Fruit fly (Drosophila melanogaster) whole organism, embryonic: Measurements from ENCODE around the gene CG33927.

ENCODE experiments used
- Bteb2 ChIP-seq: fragments of 200-800 bp; sonication (Bioruptor generic); optimal IDR thresholded peaks from 2 replicates; lab custom pipeline; 2016; ENCODE audit warnings: missing biosample characterization, missing genetic modification characterization
- CG10209 ChIP-seq: fragments of 200-800 bp; sonication (Bioruptor generic); optimal IDR thresholded peaks from 3 replicates; lab custom pipeline; 2017; ENCODE audit warnings: missing biosample characterization, mild to moderate bottlenecking, missing genetic modification characterization, missing genetic modification reagents
- CG11085 ChIP-seq: fragments of 200-800 bp; sonication (Bioruptor generic); IDR thresholded peaks from 2 replicates; pipeline ENCODE4 v1.3.6; 2022; ENCODE audit warnings: missing biosample characterization, missing genetic modification characterization
- CG11695 ChIP-seq: fragments of 200-800 bp; sonication (Bioruptor generic); IDR thresholded peaks from 3 replicates; pipeline ENCODE4 v1.3.6; 2022; ENCODE audit warnings: missing biosample characterization, missing genetic modification characterization
- CG12219 ChIP-seq: fragments of 200-800 bp; sonication (Bioruptor generic); optimal IDR thresholded peaks from 3 replicates; lab custom pipeline; 2018; ENCODE audit warnings: missing biosample characterization, mild to moderate bottlenecking, missing genetic modification characterization
- CG12299 ChIP-seq: fragments of 200-800 bp; sonication (Bioruptor generic); optimal IDR thresholded peaks from 2 replicates; lab custom pipeline; 2018; ENCODE audit warnings: missing biosample characterization, mild to moderate bottlenecking, missing genetic modification characterization
- CG12659 ChIP-seq: fragments of 200-800 bp; sonication (Bioruptor generic); optimal IDR thresholded peaks from 3 replicates; lab custom pipeline; 2017; ENCODE audit warnings: mild to moderate bottlenecking, missing biosample characterization, missing genetic modification reagents, missing genetic modification characterization
- CG13123 ChIP-seq: fragments of 200-800 bp; sonication (Bioruptor generic); optimal IDR thresholded peaks from 2 replicates; lab custom pipeline; 2016; ENCODE audit warnings: missing biosample characterization, missing genetic modification characterization
- CG13775 ChIP-seq: fragments of 200-800 bp; sonication (Bioruptor generic); optimal IDR thresholded peaks from 3 replicates; lab custom pipeline; 2017; ENCODE audit warnings: missing biosample characterization, mild to moderate bottlenecking, missing genetic modification characterization
- CG14860 ChIP-seq: fragments of 200-800 bp; sonication (Bioruptor generic); IDR thresholded peaks from 3 replicates; pipeline ENCODE4 v1.3.6; 2022; ENCODE audit warnings: missing biosample characterization, missing genetic modification characterization; ENCODE audit not compliant: partially characterized antibody
- CG15479 ChIP-seq: fragments of 200-800 bp; sonication (Bioruptor generic); optimal IDR thresholded peaks from 3 replicates; lab custom pipeline; 2019; ENCODE audit warnings: missing biosample characterization, mild to moderate bottlenecking, missing genetic modification characterization, moderate library complexity
- CG15601 ChIP-seq: fragments of 200-800 bp; sonication (Bioruptor generic); optimal IDR thresholded peaks from 3 replicates; lab custom pipeline; 2019; ENCODE audit warnings: missing biosample characterization, mild to moderate bottlenecking, missing genetic modification characterization, moderate library complexity
- CG1603 ChIP-seq: fragments of 200-800 bp; sonication (Bioruptor generic); optimal IDR thresholded peaks from 2 replicates; lab custom pipeline; 2019; ENCODE audit warnings: missing biosample characterization, mild to moderate bottlenecking, missing genetic modification characterization, moderate library complexity
- CG18599 ChIP-seq: fragments of 200-800 bp; sonication (Bioruptor generic); optimal IDR thresholded peaks from 3 replicates; lab custom pipeline; 2017; ENCODE audit warnings: missing biosample characterization, missing genetic modification characterization, mild to moderate bottlenecking, moderate library complexity, missing genetic modification reagents
- CG18619 ChIP-seq: fragments of 200-800 bp; sonication (Bioruptor generic); optimal IDR thresholded peaks from 3 replicates; lab custom pipeline; 2017; ENCODE audit warnings: missing biosample characterization, mild to moderate bottlenecking, missing genetic modification characterization
- CG3726 ChIP-seq: fragments of 200-800 bp; sonication (Bioruptor generic); IDR thresholded peaks from 3 replicates; pipeline ENCODE4, ENCODE4 v1.3.6; 2022; ENCODE audit warnings: missing biosample characterization, missing genetic modification characterization
- CG7357 ChIP-seq: fragments of 200-800 bp; sonication (Bioruptor generic); IDR thresholded peaks from 3 replicates; pipeline ENCODE4 v1.3.6; 2022; ENCODE audit warnings: missing biosample characterization, missing genetic modification characterization
- CG9437 ChIP-seq: fragments of 200-800 bp; sonication (Bioruptor generic); optimal IDR thresholded peaks from 2 replicates; lab custom pipeline; 2018; ENCODE audit warnings: missing biosample characterization, mild to moderate bottlenecking, missing genetic modification characterization
- Camta ChIP-seq: fragments of 200-800 bp; sonication (Bioruptor generic); optimal IDR thresholded peaks from 2 replicates; lab custom pipeline; 2016; ENCODE audit warnings: missing biosample characterization, missing genetic modification characterization
- CoRest ChIP-seq: fragments of 200-800 bp; sonication (Bioruptor generic); optimal IDR thresholded peaks from 3 replicates; lab custom pipeline; 2018; ENCODE audit warnings: missing biosample characterization, mild to moderate bottlenecking, missing genetic modification characterization, moderate library complexity
- HLHmδ ChIP-seq: fragments of 200-800 bp; sonication (Bioruptor generic); optimal IDR thresholded peaks from 2 replicates; lab custom pipeline; 2018; ENCODE audit warnings: missing biosample characterization, mild to moderate bottlenecking, missing genetic modification characterization, moderate library complexity
- Hsf ChIP-seq: fragments of 200-800 bp; sonication (Bioruptor generic); optimal IDR thresholded peaks from 3 replicates; lab custom pipeline; 2016; ENCODE audit warnings: missing biosample characterization, missing genetic modification characterization
- Lpt ChIP-seq: fragments of >200 bp; optimal IDR thresholded peaks from 2 replicates; lab custom pipeline; 2018; ENCODE audit warnings: missing biosample characterization, missing genetic modification characterization
- MBD-R2 ChIP-seq: fragments of 200-800 bp; sonication (Bioruptor generic); IDR thresholded peaks from 2 replicates; pipeline ENCODE4 v1.3.6; 2022; ENCODE audit warnings: missing biosample characterization, missing genetic modification characterization
- Mad ChIP-seq: fragments of 200-800 bp; sonication (Bioruptor generic); optimal IDR thresholded peaks from 2 replicates; lab custom pipeline; 2016; ENCODE audit warnings: missing biosample characterization, missing genetic modification characterization
- Sox102F ChIP-seq: fragments of 200-800 bp; sonication (Bioruptor generic); optimal IDR thresholded peaks from 2 replicates; lab custom pipeline; 2018; ENCODE audit warnings: missing biosample characterization, mild to moderate bottlenecking, missing genetic modification characterization, moderate library complexity
- Taf1 ChIP-seq: fragments of 200-800 bp; sonication (Bioruptor generic); IDR thresholded peaks from 2 replicates; pipeline ENCODE4 v1.3.6; 2022; ENCODE audit warnings: missing biosample characterization, missing genetic modification characterization
- Xbp1 ChIP-seq: fragments of 200-800 bp; sonication (Bioruptor generic); optimal IDR thresholded peaks from 3 replicates; lab custom pipeline; 2016; ENCODE audit warnings: missing biosample characterization, mild to moderate bottlenecking, missing genetic modification characterization
- Xrp1 ChIP-seq: fragments of 200-800 bp; sonication (Bioruptor generic); IDR thresholded peaks from 2 replicates; pipeline ENCODE4 v1.3.6; 2022; ENCODE audit warnings: missing biosample characterization, missing genetic modification characterization
- grau ChIP-seq: fragments of 200-800 bp; optimal IDR thresholded peaks from 3 replicates; lab custom pipeline; 2019; ENCODE audit warnings: missing biosample characterization, mild to moderate bottlenecking, missing genetic modification characterization, moderate library complexity
- hkb ChIP-seq, 2 experiments: fragments of 200-800 bp in 1 of 2; fragments of >200 bp in 1 of 2; sonication (Bioruptor generic) in 1 of 2; IDR thresholded peaks in 1 of 2; optimal IDR thresholded peaks in 1 of 2; 2 replicates each; pipeline versions ENCODE4 v1.3.6 to Lab custom; 2017 to 2022; ENCODE audit warnings: missing biosample characterization in 1 of 2, missing genetic modification characterization in 1 of 2
- jumu ChIP-seq: fragments of 200-800 bp; sonication (Bioruptor generic); optimal IDR thresholded peaks from 3 replicates; lab custom pipeline; 2016; ENCODE audit warnings: missing biosample characterization, missing genetic modification characterization
- lab ChIP-seq: fragments of 200-800 bp; sonication (Bioruptor generic); optimal IDR thresholded peaks from 3 replicates; lab custom pipeline; 2017; ENCODE audit warnings: missing biosample characterization, missing genetic modification characterization, mild to moderate bottlenecking, moderate library complexity, missing genetic modification reagents
- lbe ChIP-seq: fragments of 200-800 bp; sonication (Bioruptor generic); optimal IDR thresholded peaks from 2 replicates; lab custom pipeline; 2016; ENCODE audit warnings: missing biosample characterization, mild to moderate bottlenecking, missing genetic modification characterization
- lilli ChIP-seq: fragments of 200-800 bp; sonication (Bioruptor generic); optimal IDR thresholded peaks from 3 replicates; lab custom pipeline; 2016; ENCODE audit warnings: missing biosample characterization, missing genetic modification characterization
- lov ChIP-seq, 2 experiments: fragments of 200-800 bp in 1 of 2; fragments of >200 bp in 1 of 2; sonication (Bioruptor generic) in 1 of 2; IDR thresholded peaks in 1 of 2; optimal IDR thresholded peaks in 1 of 2; 2 replicates in 1 of 2; 3 replicates in 1 of 2; pipeline versions ENCODE4 v1.3.6 to Lab custom; 2017 to 2022; ENCODE audit warnings: missing biosample characterization in 1 of 2, missing genetic modification characterization in 1 of 2
- oc ChIP-seq: fragments of 200-800 bp; sonication (Bioruptor generic); optimal IDR thresholded peaks from 2 replicates; lab custom pipeline; 2018; ENCODE audit warnings: missing biosample characterization, mild to moderate bottlenecking, missing genetic modification characterization, moderate library complexity
- otp ChIP-seq: fragments of 200-800 bp; sonication (Bioruptor generic); IDR thresholded peaks from 3 replicates; pipeline ENCODE4, ENCODE4 v1.3.6; 2022; ENCODE audit warnings: missing biosample characterization, missing genetic modification characterization
- pho ChIP-seq: fragments of 200-800 bp; sonication (Bioruptor generic); optimal IDR thresholded peaks from 2 replicates; lab custom pipeline; 2016; ENCODE audit warnings: missing biosample characterization, missing genetic modification characterization
- pum ChIP-seq: fragments of 200-800 bp; sonication (Bioruptor generic); optimal IDR thresholded peaks from 2 replicates; lab custom pipeline; 2016; ENCODE audit warnings: missing biosample characterization, missing genetic modification characterization
- ranshi ChIP-seq: fragments of 200-800 bp; sonication (Bioruptor generic); IDR thresholded peaks from 2 replicates; pipeline ENCODE4 v1.3.6; 2022; ENCODE audit warnings: missing biosample characterization, missing genetic modification characterization
- repo ChIP-seq: fragments of 200-800 bp; sonication (Bioruptor generic); optimal IDR thresholded peaks from 2 replicates; lab custom pipeline; 2016; ENCODE audit warnings: missing biosample characterization, missing genetic modification characterization
- seq ChIP-seq: fragments of 200-800 bp; sonication (Bioruptor generic); IDR thresholded peaks from 2 replicates; pipeline ENCODE4 v1.3.6; 2022; ENCODE audit warnings: missing biosample characterization, missing genetic modification characterization
- sqz ChIP-seq: fragments of 200-800 bp; sonication (Bioruptor generic); optimal IDR thresholded peaks from 3 replicates; lab custom pipeline; 2018; ENCODE audit warnings: missing biosample characterization, mild to moderate bottlenecking, missing genetic modification characterization
- ssp ChIP-seq: fragments of 200-800 bp; sonication (Bioruptor generic); IDR thresholded peaks from 2 replicates; pipeline ENCODE4 v1.3.6; 2022; ENCODE audit warnings: missing biosample characterization, missing genetic modification characterization
- stwl ChIP-seq: fragments of 200-800 bp; sonication (Bioruptor generic); optimal IDR thresholded peaks from 3 replicates; lab custom pipeline; 2018; ENCODE audit warnings: missing biosample characterization, mild to moderate bottlenecking, missing genetic modification characterization, moderate library complexity
- tgo ChIP-seq: fragments of 200-800 bp; sonication (Bioruptor generic); IDR thresholded peaks from 3 replicates; pipeline ENCODE4 v1.3.6; 2022; ENCODE audit warnings: missing biosample characterization, missing genetic modification characterization
- tna ChIP-seq: fragments of 200-800 bp; sonication (Bioruptor generic); IDR thresholded peaks from 2 replicates; pipeline ENCODE4 v1.3.6; 2022; ENCODE audit warnings: missing biosample characterization, missing genetic modification characterization; ENCODE audit not compliant: partially characterized antibody
- twi ChIP-seq: fragments of 200-800 bp; optimal IDR thresholded peaks from 2 replicates; lab custom pipeline; 2019; ENCODE audit warnings: missing biosample characterization, mild to moderate bottlenecking, missing genetic modification characterization, moderate library complexity

The CG33927 gene

dm6 chr3R:4641616-4642102, 48.7 kb downstream of the CG33927 start, which contains the start of the genes CG9775, MED31 and slx1 (continued):
- TF ChIP-seq CG14860 (GFP tag; lab: Robert Waterston, UW) (no peak), CG10209 (peak; percentile 64), Taf1 (GFP tag; lab: Robert Waterston, UW) (peak; percentile 40; the same call in 1 of the 2 replicates), Sox102F (GFP tag; lab: Kevin White, UChicago) (peak; percentile 84), HLHmδ (GFP tag; lab: Kevin White, UChicago) (no peak), CG15601 (peak; percentile 72), CG12659 (GFP tag; lab: Kevin White, UChicago) (peak; percentile 88), MBD-R2 (GFP tag; lab: Robert Waterston, UW) (peak; percentile 74), pho (GFP tag; lab: Kevin White, UChicago) (peak; percentile 32), CoRest (tag; lab: Kevin White, UChicago) (peak; percentile 90), otp (GFP tag; lab: Robert Waterston, UW) (no peak), CG12219 (GFP tag; lab: Kevin White, UChicago) (peak; percentile 33), tgo (GFP tag; lab: Robert Waterston, UW) (peak; percentile 82), lbe (GFP tag; lab: Kevin White, UChicago) (peak; percentile 18), lab (GFP tag; lab: Kevin White, UChicago) (peak; percentile 77), lilli (peak; percentile 61), CG13775 (GFP tag; lab: Kevin White, UChicago) (peak; percentile 88), CG13123 (GFP tag; lab: Kevin White, UChicago) (peak; percentile 39), Xbp1 (peak; percentile 82), CG9437 (peak; percentile 71), ranshi (GFP tag; lab: Robert Waterston, UW) (peak; percentile 65), hkb (optimal IDR thresholded peaks at IDR 0.05; lab: Kevin White, UChicago) (no peak), hkb (GFP tag; IDR thresholded peaks at IDR 0.05; lab: Robert Waterston, UW) (peak; percentile 60), twi (tag; lab: Kevin White, UChicago) (peak; percentile 37), Lpt (GFP tag; lab: Kevin White, UChicago) (no peak), grau (tag; lab: Kevin White, UChicago) (peak; percentile 80), sqz (GFP tag; lab: Kevin White, UChicago) (peak; percentile 83), CG1603 (tag; lab: Kevin White, UChicago) (peak; percentile 53), ssp (GFP tag; lab: Robert Waterston, UW) (peak; percentile 92), Mad (GFP tag; lab: Kevin White, UChicago) (no peak), Camta (no peak), CG18619 (GFP tag; lab: Kevin White, UChicago) (peak; percentile 68), seq (GFP tag; lab: Robert Waterston, UW) (peak; percentile 72; the same call in 1 of the 2 replicates), CG3726 (GFP tag; lab: Robert Waterston, UW) (0 out of 3 replicates have a peak, but pooled peaks have one; percentile 9), CG15479 (GFP tag; lab: Kevin White, UChicago) (no peak), stwl (tag; lab: Kevin White, UChicago) (peak; percentile 56), repo (GFP tag; lab: Kevin White, UChicago) (no peak), tna (GFP tag; lab: Robert Waterston, UW) (no peak), jumu (GFP tag; lab: Kevin White, UChicago) (peak; percentile 48), Bteb2 (GFP tag; lab: Kevin White, UChicago) (no peak), pum (GFP tag; lab: Kevin White, UChicago) (peak; percentile 31), CG18599 (GFP tag; lab: Kevin White, UChicago) (peak; percentile 78), Xrp1 (GFP tag; lab: Robert Waterston, UW) (peak; percentile 77), CG11085 (peak; percentile 60; the same call in 1 of the 2 replicates), CG12299 (tag; lab: Kevin White, UChicago) (peak; percentile 36), oc (peak; percentile 75), lov (optimal IDR thresholded peaks at IDR 0.05; lab: Kevin White, UChicago) (no peak), lov (GFP tag; IDR thresholded peaks at IDR 0.05; lab: Robert Waterston, UW) (0 out of 3 replicates have a peak, but pooled peaks have one; percentile 60), CG11695 (GFP tag; lab: Robert Waterston, UW) (peak; percentile 81), Hsf (GFP tag; lab: Kevin White, UChicago) (peak; percentile 38), CG7357 (peak; percentile 70)
